Fruit fly (Drosophila melanogaster) whole organism, wandering third instar larva: ENCODE results near the gene PPYR1.

Experiments used
- Abd-B ChIP-seq: fragments of >200 bp; optimal IDR thresholded peaks from 2 replicates; lab custom pipeline; 2017; ENCODE audit warnings: missing biosample characterization, missing genetic modification characterization
- CG32264 ChIP-seq: fragments of 200-800 bp; sonication (Bioruptor generic); optimal IDR thresholded peaks from 2 replicates; lab custom pipeline; 2016; ENCODE audit warnings: missing biosample characterization, missing genetic modification characterization
- CG9705 ChIP-seq: fragments of 200-800 bp; sonication (Bioruptor generic); optimal IDR thresholded peaks from 2 replicates; lab custom pipeline; 2018; ENCODE audit warnings: missing biosample characterization, mild to moderate bottlenecking, missing genetic modification characterization
- CrebA ChIP-seq: fragments of 200-800 bp; sonication (Bioruptor generic); optimal IDR thresholded peaks from 2 replicates; lab custom pipeline; 2016; ENCODE audit warnings: missing biosample characterization, mild to moderate bottlenecking, missing genetic modification characterization, borderline replicate concordance
- Dfd ChIP-seq: fragments of >200 bp; optimal IDR thresholded peaks from 2 replicates; lab custom pipeline; 2017; ENCODE audit warnings: missing biosample characterization, missing genetic modification characterization
- Dif ChIP-seq: fragments of 200-275, 200-300 bp; sonication (Bioruptor generic); optimal IDR thresholded peaks from 2 replicates; lab custom pipeline; 2018; ENCODE audit warnings: missing biosample characterization, missing genetic modification characterization; ENCODE audit not compliant: partially characterized antibody
- GATAd ChIP-seq: sonication (Bioruptor generic); optimal IDR thresholded peaks from 2 replicates; lab custom pipeline; 2016; ENCODE audit warnings: missing biosample characterization, missing genetic modification characterization
- HLH106 ChIP-seq: fragments of 200-800 bp; optimal IDR thresholded peaks from 3 replicates; lab custom pipeline; 2019; ENCODE audit warnings: missing biosample characterization, mild to moderate bottlenecking, missing genetic modification characterization, moderate library complexity
- Hnf4 ChIP-seq: fragments of 200-800 bp; sonication (Bioruptor generic); optimal IDR thresholded peaks from 2 replicates; lab custom pipeline; 2016; ENCODE audit warnings: missing biosample characterization, mild to moderate bottlenecking, missing genetic modification characterization
- Hr78 ChIP-seq: fragments of >200 bp; optimal IDR thresholded peaks from 2 replicates; lab custom pipeline; 2017; ENCODE audit warnings: missing biosample characterization, missing genetic modification characterization
- Hr83 ChIP-seq: fragments of 200-300 bp; sonication (Bioruptor generic); optimal IDR thresholded peaks from 2 replicates; lab custom pipeline; 2016; ENCODE audit warnings: missing biosample characterization, mild to moderate bottlenecking, missing genetic modification characterization, moderate library complexity; ENCODE audit not compliant: poor library complexity, severe bottlenecking
- Mio ChIP-seq: sonication (Bioruptor generic); optimal IDR thresholded peaks from 2 replicates; lab custom pipeline; 2016; ENCODE audit warnings: missing biosample characterization, missing genetic modification characterization
- N ChIP-seq: fragments of >200 bp; optimal IDR thresholded peaks from 2 replicates; lab custom pipeline; 2018; ENCODE audit warnings: missing biosample characterization, missing external identifiers, missing genetic modification characterization
- OdsH ChIP-seq: fragments of 200-800 bp; sonication (Bioruptor generic); optimal IDR thresholded peaks from 2 replicates; lab custom pipeline; 2016; ENCODE audit warnings: missing biosample characterization, mild to moderate bottlenecking, missing genetic modification characterization
- Rel ChIP-seq, 2 experiments: fragments of 200-800 bp; sonication (Bioruptor generic) in 1 of 2; optimal IDR thresholded peaks; 2 replicates in 1 of 2; 3 replicates in 1 of 2; lab custom pipeline; 2016 to 2019; ENCODE audit warnings: mild to moderate bottlenecking in 2 of 2, missing biosample characterization in 2 of 2, missing genetic modification characterization in 2 of 2, moderate library complexity in 1 of 2
- Sp1 ChIP-seq: fragments of 200-800 bp; sonication (Bioruptor generic); optimal IDR thresholded peaks from 3 replicates; lab custom pipeline; 2019; ENCODE audit warnings: missing biosample characterization, mild to moderate bottlenecking, missing genetic modification characterization, moderate library complexity
- br ChIP-seq: fragments of 200-800 bp; sonication (Bioruptor generic); optimal IDR thresholded peaks from 2 replicates; lab custom pipeline; 2016; ENCODE audit warnings: missing biosample characterization, missing genetic modification characterization
- brk ChIP-seq: fragments of 200-800 bp; sonication (Bioruptor generic); optimal IDR thresholded peaks from 2 replicates; lab custom pipeline; 2016; ENCODE audit warnings: missing biosample characterization, mild to moderate bottlenecking, missing genetic modification characterization
- dsf ChIP-seq: sonication (Bioruptor generic); optimal IDR thresholded peaks from 2 replicates; lab custom pipeline; 2016; ENCODE audit warnings: missing biosample characterization, missing genetic modification characterization, borderline replicate concordance
- ey ChIP-seq: fragments of 200-800 bp; sonication (Bioruptor generic); optimal IDR thresholded peaks from 2 replicates; lab custom pipeline; 2016; ENCODE audit warnings: missing biosample characterization, missing genetic modification characterization
- foxo ChIP-seq, 2 experiments: fragments of 200-800 bp; sonication (Bioruptor generic); optimal IDR thresholded peaks; 2 replicates in 1 of 2; 3 replicates in 1 of 2; lab custom pipeline; 2016 to 2017; ENCODE audit warnings: missing biosample characterization in 2 of 2, missing genetic modification characterization in 2 of 2
- fru ChIP-seq: fragments of 200-800 bp; sonication (Bioruptor generic); optimal IDR thresholded peaks from 3 replicates; lab custom pipeline; 2016; ENCODE audit warnings: missing biosample characterization, mild to moderate bottlenecking, missing genetic modification characterization
- h ChIP-seq: fragments of 200-800 bp; sonication (Bioruptor generic); optimal IDR thresholded peaks from 3 replicates; lab custom pipeline; 2016; ENCODE audit warnings: missing biosample characterization, mild to moderate bottlenecking, missing genetic modification characterization
- jim ChIP-seq: fragments of 175-275, 200-325 bp; sonication (Bioruptor generic); optimal IDR thresholded peaks from 2 replicates; lab custom pipeline; 2016; ENCODE audit warnings: missing biosample characterization, mild to moderate bottlenecking, missing genetic modification characterization
- lola ChIP-seq: fragments of >200 bp; optimal IDR thresholded peaks from 2 replicates; lab custom pipeline; 2017; ENCODE audit warnings: missing biosample characterization, missing genetic modification characterization
- pan ChIP-seq: fragments of >200 bp; optimal IDR thresholded peaks from 2 replicates; lab custom pipeline; 2017
- rgr ChIP-seq: fragments of 200-800 bp; sonication (Bioruptor generic); optimal IDR thresholded peaks from 3 replicates; lab custom pipeline; 2016; ENCODE audit warnings: missing biosample characterization, mild to moderate bottlenecking, missing genetic modification characterization
- sage ChIP-seq: fragments of 200-800 bp; sonication (Bioruptor generic); optimal IDR thresholded peaks from 2 replicates; lab custom pipeline; 2016; ENCODE audit warnings: missing biosample characterization, mild to moderate bottlenecking, missing genetic modification characterization
- tai ChIP-seq: sonication (Bioruptor generic); optimal IDR thresholded peaks from 2 replicates; lab custom pipeline; 2016; ENCODE audit warnings: missing biosample characterization, missing genetic modification characterization
- usp ChIP-seq: fragments of >200 bp; optimal IDR thresholded peaks from 2 replicates; lab custom pipeline; 2017; ENCODE audit warnings: missing biosample characterization, missing genetic modification characterization
- woc ChIP-seq: sonication (Bioruptor generic); optimal IDR thresholded peaks from 2 replicates; lab custom pipeline; 2016; ENCODE audit warnings: missing biosample characterization, mild to moderate bottlenecking, missing genetic modification characterization

The PPYR1 gene

dm6 chrX:15244813-15245212, at the start of gene PPYR1:
PPYR1 (minus strand) TSS chrX:15244913.
- TF ChIP-seq Hnf4 (GFP tag; lab: Kevin White, UChicago) (no peak), woc (no peak), ey (GFP tag; lab: Kevin White, UChicago) (no peak), jim (GFP tag; lab: Kevin White, UChicago) (no peak), CG32264 (GFP tag; lab: Kevin White, UChicago) (no peak), Hr83 (no peak), CrebA (GFP tag; lab: Kevin White, UChicago) (no peak), pan (lab: Kevin White, UChicago) (no peak)
- TF ChIP-seq, all 38 proteins: peak for 0

dm6 chrX:15292794-15293193, 48.1 kb upstream of the PPYR1 start, which contains the start of gene CG5877:
CG5877 (plus strand) TSS chrX:15293031.
- TF ChIP-seq h (GFP tag; lab: Kevin White, UChicago), result no peak
- no peak for TF ChIP-seq tai (GFP tag; lab: Kevin White, UChicago)
- TF ChIP-seq Sp1 (GFP tag; lab: Kevin White, UChicago), result no peak
- no peak for TF ChIP-seq br
- TF ChIP-seq HLH106 (tag; lab: Kevin White, UChicago), result no peak
- TF ChIP-seq lola (GFP tag; lab: Kevin White, UChicago), result no peak
- TF ChIP-seq fru (GFP tag; lab: Kevin White, UChicago), result no peak
- TF ChIP-seq CG32264 (GFP tag; lab: Kevin White, UChicago), result no peak
- no peak for TF ChIP-seq foxo (GFP tag; optimal IDR thresholded peaks at IDR 0.05; lab: Kevin White, UChicago)
- no peak for TF ChIP-seq GATAd (GFP tag; lab: Kevin White, UChicago)
- no peak for TF ChIP-seq Abd-B
- TF ChIP-seq Hnf4 (GFP tag; lab: Kevin White, UChicago), result no peak
- no peak for TF ChIP-seq rgr (GFP tag; lab: Kevin White, UChicago)
- TF ChIP-seq, all 38 proteins: peak for 0

- no peak for TF ChIP-seq rgr (GFP tag; lab: Kevin White, UChicago)
- TF ChIP-seq fru (GFP tag; lab: Kevin White, UChicago), result no peak
- no peak for TF ChIP-seq foxo (GFP tag; optimal IDR thresholded peaks at IDR 0.05; lab: Kevin White, UChicago)
- TF ChIP-seq brk, result no peak
- TF ChIP-seq Sp1 (GFP tag; lab: Kevin White, UChicago), result no peak
- no peak for TF ChIP-seq tai (GFP tag; lab: Kevin White, UChicago)
- TF ChIP-seq N (GFP tag; lab: Kevin White, UChicago), result no peak
- TF ChIP-seq CG32264 (GFP tag; lab: Kevin White, UChicago), result no peak
Measured at dm6 chrX:15272305-15272704, 27.6 kb upstream of the PPYR1 start, which contains the start of gene CG9106. CG9106 (minus strand) TSS chrX:15272405.

- no peak for TF ChIP-seq usp
- TF ChIP-seq Dfd (GFP tag; lab: Kevin White, UChicago), result peak; percentile 40
- no peak for TF ChIP-seq rgr (GFP tag; lab: Kevin White, UChicago)
- no peak for TF ChIP-seq dsf
Measured at dm6 chrX:15259295-15259694, 14.6 kb upstream of the PPYR1 start.

- no peak for TF ChIP-seq br
Measured at dm6 chrX:15235252-15235651, 9.5 kb downstream of the PPYR1 start.

dm6 chrX:15229775-15230174, 14.9 kb downstream of the PPYR1 start, which contains the start of gene CG9101:
CG9101 (minus strand) TSS chrX:15229875.
- TF ChIP-seq sage (GFP tag; lab: Kevin White, UChicago), result no peak

dm6 chrX:15223482-15223881, 21.2 kb downstream of the PPYR1 start, which contains the start of gene CG43076:
CG43076 (minus strand) TSS chrX:15223582.
- TF ChIP-seq foxo (GFP tag; optimal IDR thresholded peaks at IDR 0.05; lab: Kevin White, UChicago) (no peak), Rel (GFP tag; optimal IDR thresholded peaks at IDR 0.05; lab: Kevin White, UChicago) (no peak), Rel (tag; optimal IDR thresholded peaks at IDR 0.05; lab: Kevin White, UChicago) (no peak), brk (no peak), Hnf4 (GFP tag; lab: Kevin White, UChicago) (no peak), Mio (GFP tag; lab: Kevin White, UChicago) (no peak), CrebA (GFP tag; lab: Kevin White, UChicago) (no peak), OdsH (no peak), CG9705 (no peak), Dif (GFP tag; lab: Kevin White, UChicago) (no peak), CG32264 (GFP tag; lab: Kevin White, UChicago) (no peak), Abd-B (no peak), usp (no peak), Hr78 (no peak), fru (GFP tag; lab: Kevin White, UChicago) (no peak), lola (GFP tag; lab: Kevin White, UChicago) (no peak), h (GFP tag; lab: Kevin White, UChicago) (no peak), Dfd (GFP tag; lab: Kevin White, UChicago) (no peak), br (no peak)
- TF ChIP-seq, all 38 proteins: peak for 0
